Fruit fly (Drosophila melanogaster): Measurements from ENCODE around the gene CG17470.

DNA sequence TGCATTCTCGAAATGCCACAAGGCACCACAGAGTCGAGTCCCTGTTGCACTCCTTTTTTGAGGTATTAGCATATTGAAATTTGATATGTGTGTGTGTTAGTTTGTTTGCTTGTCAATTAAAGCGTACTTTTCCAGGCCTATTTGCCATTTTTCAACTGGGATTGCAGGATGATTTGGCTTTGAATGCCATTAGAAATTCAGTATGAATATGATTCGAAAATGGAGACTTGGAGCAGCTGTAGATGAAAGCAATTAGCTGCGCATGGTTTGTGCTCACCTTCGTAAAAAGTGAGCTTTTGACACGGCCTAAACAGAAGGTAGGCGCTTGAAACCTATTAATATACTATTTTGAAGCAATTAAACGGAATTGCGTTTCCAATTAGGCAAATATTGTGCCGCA lies 38.9 kb downstream of the CG17470 start, which contains the start of gene CG31677:
- TF ChIP-seq pan (optimal IDR thresholded peaks at IDR 0.05) (no peak), EcR (GFP tag; optimal IDR thresholded peaks at IDR 0.05) (no peak), psq (optimal IDR thresholded peaks at IDR 0.05) (no peak), usp (GFP tag; optimal IDR thresholded peaks at IDR 0.05) (no peak)
